Fruit fly (Drosophila melanogaster): Measurements from ENCODE around the gene CG3323.

CG3323 gene

DNA sequence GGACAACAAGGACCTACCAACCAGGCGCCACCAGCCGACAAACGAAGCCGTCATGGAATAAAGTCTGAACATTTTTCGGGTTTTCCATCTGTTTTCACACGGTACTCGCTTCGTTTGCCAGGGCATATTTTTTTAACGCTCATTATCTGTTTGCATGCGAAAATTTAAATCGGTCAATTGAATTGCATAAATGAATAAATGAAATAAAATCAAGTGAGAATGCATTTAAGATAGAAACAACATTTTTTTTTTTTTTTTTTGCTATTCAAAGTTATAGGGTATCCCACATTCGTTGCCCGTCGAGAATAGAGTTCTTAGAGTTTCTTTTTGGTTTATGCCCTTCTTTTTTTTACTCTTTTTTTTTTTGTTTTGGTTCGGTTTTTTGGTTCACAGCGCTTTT is 19.7 kb downstream of the CG3323 start (continued):
- TF ChIP-seq CG9215 (GFP tag; IDR thresholded peaks at IDR 0.05): 0 out of 2 replicates have a peak, but pooled peaks have one; percentile 7
- no peak for TF ChIP-seq Lhr (GFP tag; optimal IDR thresholded peaks at IDR 0.05)
- no peak for TF ChIP-seq z (GFP tag; IDR thresholded peaks at IDR 0.05)
- TF ChIP-seq CG13424 (tag; optimal IDR thresholded peaks at IDR 0.05): peak; percentile 70
- no peak for TF ChIP-seq unc-4 (GFP tag; IDR thresholded peaks at IDR 0.05; ENCODE audit: partially characterized antibody)
- TF ChIP-seq Meics (GFP tag; optimal IDR thresholded peaks at IDR 0.05): peak; percentile 54
- peak; percentile 32 for TF ChIP-seq pum (GFP tag; optimal IDR thresholded peaks at IDR 0.05)
- TF ChIP-seq CG9727 (GFP tag; optimal IDR thresholded peaks at IDR 0.05): peak; percentile 74
- TF ChIP-seq fd96Cb (tag; optimal IDR thresholded peaks at IDR 0.05): peak; percentile 64
- no peak for TF ChIP-seq Dip3 (GFP tag; optimal IDR thresholded peaks at IDR 0.05)
- peak; percentile 80 for TF ChIP-seq sens (GFP tag)
- no peak for TF ChIP-seq CG9797 (GFP tag; optimal IDR thresholded peaks at IDR 0.05)
- TF ChIP-seq sisA (GFP tag; IDR thresholded peaks at IDR 0.05): peak; percentile 54
- TF ChIP-seq exex (tag; optimal IDR thresholded peaks at IDR 0.05): peak; percentile 0
- peak; percentile 48 for TF ChIP-seq tin (GFP tag; optimal IDR thresholded peaks at IDR 0.05)
- TF ChIP-seq amos (GFP tag; IDR thresholded peaks at IDR 0.05; ENCODE audit: partially characterized antibody): no peak
- no peak for TF ChIP-seq CG34376 (GFP tag; optimal IDR thresholded peaks at IDR 0.05)
- no peak for TF ChIP-seq bbx (GFP tag; IDR thresholded peaks at IDR 0.05; ENCODE audit: partially characterized antibody)
- no peak for TF ChIP-seq Antp (GFP tag; optimal IDR thresholded peaks at IDR 0.05)
- peak; percentile 38; the same call in 2 of the 3 replicates for TF ChIP-seq tgo (GFP tag; IDR thresholded peaks at IDR 0.05)
- no peak for TF ChIP-seq CG17912 (GFP tag; optimal IDR thresholded peaks at IDR 0.05)
- TF ChIP-seq CG10366 (GFP tag; IDR thresholded peaks at IDR 0.05): peak; percentile 17; the same call in 1 of the 2 replicates
- peak; percentile 57 for TF ChIP-seq CG6813 (GFP tag; optimal IDR thresholded peaks at IDR 0.05)
- no peak for TF ChIP-seq CG31224 (GFP tag; IDR thresholded peaks at IDR 0.05)
- TF ChIP-seq stc (GFP tag; IDR thresholded peaks at IDR 0.05): no peak
- no peak for TF ChIP-seq CG18619 (GFP tag; optimal IDR thresholded peaks at IDR 0.05)
- TF ChIP-seq lmd (GFP tag; IDR thresholded peaks at IDR 0.05): peak; percentile 32; the same call in 1 of the 2 replicates
- peak; percentile 32 for TF ChIP-seq CG7271 (tag; optimal IDR thresholded peaks at IDR 0.05)
- peak; percentile 15 for TF ChIP-seq CG1792 (GFP tag; optimal IDR thresholded peaks at IDR 0.05)
- TF ChIP-seq ci (GFP tag; IDR thresholded peaks at IDR 0.05): no peak
- TF ChIP-seq CG12391 (tag; optimal IDR thresholded peaks at IDR 0.05): peak; percentile 29
- TF ChIP-seq CG9876 (GFP tag; optimal IDR thresholded peaks at IDR 0.05): no peak
- peak; percentile 84 for TF ChIP-seq zen (tag; optimal IDR thresholded peaks at IDR 0.05)
- TF ChIP-seq HLH54F (GFP tag; optimal IDR thresholded peaks at IDR 0.05): peak; percentile 51
- TF ChIP-seq ewg (GFP tag; optimal IDR thresholded peaks at IDR 0.05): no peak
- no peak for TF ChIP-seq Dfd (GFP tag; optimal IDR thresholded peaks at IDR 0.05)
- TF ChIP-seq cad (GFP tag; optimal IDR thresholded peaks at IDR 0.05): no peak
- TF ChIP-seq CG32532 (GFP tag; IDR thresholded peaks at IDR 0.05): 0 out of 2 replicates have a peak, but pooled peaks have one; percentile 15
- TF ChIP-seq Lpt (GFP tag; optimal IDR thresholded peaks at IDR 0.05): no peak
- no peak for TF ChIP-seq dmrt11E (tag; optimal IDR thresholded peaks at IDR 0.05)
- no peak for TF ChIP-seq crol (GFP tag; IDR thresholded peaks at IDR 0.05)
- TF ChIP-seq CG1602 (GFP tag; optimal IDR thresholded peaks at IDR 0.05): peak; percentile 36
- no peak for TF ChIP-seq sc (optimal IDR thresholded peaks at IDR 0.05)
- no peak for TF ChIP-seq sc (GFP tag; optimal IDR thresholded peaks at IDR 0.05)
- no peak for TF ChIP-seq pzg (GFP tag; optimal IDR thresholded peaks at IDR 0.05)
- TF ChIP-seq stwl (tag; optimal IDR thresholded peaks at IDR 0.05): no peak
- TF ChIP-seq Oli (tag; optimal IDR thresholded peaks at IDR 0.05): peak; percentile 10
- TF ChIP-seq Tbp (GFP tag; optimal IDR thresholded peaks at IDR 0.05): no peak
- no peak for TF ChIP-seq Ets97D (GFP tag; optimal IDR thresholded peaks at IDR 0.05)
- no peak for TF ChIP-seq CG16779 (GFP tag; IDR thresholded peaks at IDR 0.05)
- TF ChIP-seq Hsf (GFP tag; optimal IDR thresholded peaks at IDR 0.05): peak; percentile 29
- no peak for TF ChIP-seq CG3065 (GFP tag; optimal IDR thresholded peaks at IDR 0.05)
